ENCODE assay signal across 1 worm cellular context in genomic region chrII:9280048-9280772, ce11.
A peak's percentile ranks its signal among the peaks of the same experiment; 100 is the strongest.
TF ChIP-seq lines count a peak whose summit lies in the region.

Gene gldi-3, minus strand, starts transcription at chrII:9280098.

TF ChIP-seq in whole organism, L4 larva, 104 proteins besides CTCF, POLR2A, EP300 and RAD21 (continued from another document):
- peak; percentile 40 for TF ChIP-seq T20F7.1 (GFP tag; optimal IDR thresholded peaks at IDR 0.05; lab: Kevin White, UChicago)
- TF ChIP-seq nhr-11 (tag; optimal IDR thresholded peaks at IDR 0.05; lab: Kevin White, UChicago), result no peak
- peak; percentile 60 for TF ChIP-seq hlh-11 (tag; optimal IDR thresholded peaks at IDR 0.05; lab: Kevin White, UChicago)
- TF ChIP-seq php-3 (GFP tag; IDR thresholded peaks at IDR 0.05; lab: Robert Waterston, UW), result no peak; the same call in 1 of the 2 replicates
- TF ChIP-seq Y75B8A.6 (GFP tag; IDR thresholded peaks at IDR 0.05; lab: Robert Waterston, UW), result no peak
- no peak for TF ChIP-seq nhr-76 (tag; optimal IDR thresholded peaks at IDR 0.05; lab: Kevin White, UChicago)
- TF ChIP-seq ceh-62 (tag; optimal IDR thresholded peaks at IDR 0.05; lab: Kevin White, UChicago), result no peak
- TF ChIP-seq zfp-3 (GFP tag; conservative IDR thresholded peaks at IDR 0.05; lab: Robert Waterston, UW), result no peak
- no peak for TF ChIP-seq mdl-1 (tag; optimal IDR thresholded peaks at IDR 0.05; lab: Kevin White, UChicago)
- TF ChIP-seq zip-11 (GFP tag; IDR thresholded peaks at IDR 0.05; lab: Robert Waterston, UW), result no peak
- TF ChIP-seq pqm-1 (tag; optimal IDR thresholded peaks at IDR 0.05; lab: Kevin White, UChicago), result peak; percentile 45
- TF ChIP-seq spr-1 (tag; optimal IDR thresholded peaks at IDR 0.05; lab: Kevin White, UChicago), result no peak
- no peak for TF ChIP-seq hif-1 (tag; optimal IDR thresholded peaks at IDR 0.05; lab: Kevin White, UChicago)
- TF ChIP-seq pha-4 (GFP tag; IDR thresholded peaks at IDR 0.05; lab: Robert Waterston, UW), result no peak
- no peak for TF ChIP-seq pha-4 (tag; optimal IDR thresholded peaks at IDR 0.05; lab: Kevin White, UChicago)
- TF ChIP-seq egl-43 (GFP tag; IDR thresholded peaks at IDR 0.05; lab: Robert Waterston, UW), result no peak
- no peak for TF ChIP-seq fos-1 (tag; optimal IDR thresholded peaks at IDR 0.05; lab: Kevin White, UChicago)
- TF ChIP-seq tag-97 (GFP tag; IDR thresholded peaks at IDR 0.05; lab: Robert Waterston, UW), result no peak
- no peak for TF ChIP-seq madf-5 (GFP tag; IDR thresholded peaks at IDR 0.05; lab: Robert Waterston, UW)
- TF ChIP-seq ceh-82 (tag; optimal IDR thresholded peaks at IDR 0.05; lab: Kevin White, UChicago), result no peak
- TF ChIP-seq nhr-6 (tag; optimal IDR thresholded peaks at IDR 0.05; lab: Kevin White, UChicago), result no peak
- TF ChIP-seq aly-2 (tag; optimal IDR thresholded peaks at IDR 0.05; lab: Kevin White, UChicago), result no peak
- no peak for TF ChIP-seq rbr-2 (tag; optimal IDR thresholded peaks at IDR 0.05; lab: Kevin White, UChicago)
- no peak for TF ChIP-seq jun-1 (tag; optimal IDR thresholded peaks at IDR 0.05; lab: Kevin White, UChicago)
- no peak for TF ChIP-seq duxl-1 (tag; optimal IDR thresholded peaks at IDR 0.05; lab: Kevin White, UChicago; ENCODE audit: poor library complexity)
- no peak for TF ChIP-seq mes-2 (tag; optimal IDR thresholded peaks at IDR 0.05; lab: Kevin White, UChicago; ENCODE audit: poor library complexity, severe bottlenecking)
- no peak for TF ChIP-seq dmd-9 (GFP tag; IDR thresholded peaks at IDR 0.05; lab: Robert Waterston, UW)
- TF ChIP-seq lin-1 (GFP tag; IDR thresholded peaks at IDR 0.05; lab: Robert Waterston, UW), result no peak
- TF ChIP-seq ztf-11 (tag; optimal IDR thresholded peaks at IDR 0.05; lab: Kevin White, UChicago), result no peak
- TF ChIP-seq dpl-1 (GFP tag; optimal IDR thresholded peaks at IDR 0.05; lab: Kevin White, UChicago), result no peak
- no peak for TF ChIP-seq Y5F2A.4 (GFP tag; optimal IDR thresholded peaks at IDR 0.05; lab: Kevin White, UChicago)
- no peak for TF ChIP-seq ZK337.2 (GFP tag; IDR thresholded peaks at IDR 0.05; lab: Robert Waterston, UW)
- no peak for TF ChIP-seq madf-9 (GFP tag; conservative IDR thresholded peaks at IDR 0.05; lab: Robert Waterston, UW)
- TF ChIP-seq attf-4 (tag; optimal IDR thresholded peaks at IDR 0.05; lab: Kevin White, UChicago), result no peak
- no peak for TF ChIP-seq F37D6.2 (tag; optimal IDR thresholded peaks at IDR 0.05; lab: Kevin White, UChicago)
- TF ChIP-seq hmg-1.1 (GFP tag; IDR thresholded peaks at IDR 0.05; lab: Robert Waterston, UW), result 0 out of 2 replicates have a peak, but pooled peaks have one; percentile 16
- TF ChIP-seq lir-3 (tag; optimal IDR thresholded peaks at IDR 0.05; lab: Kevin White, UChicago), result no peak
- TF ChIP-seq lim-7 (GFP tag; IDR thresholded peaks at IDR 0.05; lab: Robert Waterston, UW), result no peak
- TF ChIP-seq unc-130 (GFP tag; optimal IDR thresholded peaks at IDR 0.05; lab: Kevin White, UChicago), result no peak
- TF ChIP-seq Y105C5A.15 (GFP tag; IDR thresholded peaks at IDR 0.05; lab: Robert Waterston, UW), result no peak
- no peak for TF ChIP-seq aha-1 (tag; lab: Kevin White, UChicago)
- no peak for TF ChIP-seq hlh-30 (tag; optimal IDR thresholded peaks at IDR 0.05; lab: Kevin White, UChicago; ENCODE audit: insufficient read depth)
- no peak for TF ChIP-seq F49E8.2 (tag; optimal IDR thresholded peaks at IDR 0.05; lab: Kevin White, UChicago; ENCODE audit: borderline replicate concordance)
- no peak for TF ChIP-seq lin-13 (GFP tag; optimal IDR thresholded peaks at IDR 0.05; lab: Kevin White, UChicago)
- no peak for TF ChIP-seq saeg-2 (GFP tag; IDR thresholded peaks at IDR 0.05; lab: Robert Waterston, UW)
- TF ChIP-seq zag-1 (tag; optimal IDR thresholded peaks at IDR 0.05; lab: Kevin White, UChicago), result no peak
- no peak for TF ChIP-seq R02D3.7 (tag; optimal IDR thresholded peaks at IDR 0.05; lab: Kevin White, UChicago)
- TF ChIP-seq tra-1 (GFP tag; IDR thresholded peaks at IDR 0.05; lab: Robert Waterston, UW), result peak; percentile 63; the same call in 1 of the 2 replicates
- TF ChIP-seq fkh-10 (GFP tag; optimal IDR thresholded peaks at IDR 0.05; lab: Kevin White, UChicago), result no peak
- no peak for TF ChIP-seq Y48G9A.11 (GFP tag; IDR thresholded peaks at IDR 0.05; lab: Robert Waterston, UW)
- TF ChIP-seq lin-15B (tag; optimal IDR thresholded peaks at IDR 0.05; lab: Kevin White, UChicago), result no peak
- no peak for TF ChIP-seq daf-16 (GFP tag; optimal IDR thresholded peaks at IDR 0.05; lab: Kevin White, UChicago)
- peak; percentile 71 for TF ChIP-seq daf-16 (tag; optimal IDR thresholded peaks at IDR 0.05; lab: Kevin White, UChicago)
- TF ChIP-seq mxl-2 (GFP tag; conservative IDR thresholded peaks at IDR 0.05; lab: Robert Waterston, UW), result no peak
- no peak for TF ChIP-seq lin-29 (GFP tag; IDR thresholded peaks at IDR 0.05; lab: Robert Waterston, UW)
- no peak for TF ChIP-seq set-16 (GFP tag; IDR thresholded peaks at IDR 0.05; lab: Robert Waterston, UW)
- TF ChIP-seq dmd-6 (GFP tag; IDR thresholded peaks at IDR 0.05; lab: Robert Waterston, UW), result peak; percentile 82
- no peak for TF ChIP-seq ceh-28 (tag; optimal IDR thresholded peaks at IDR 0.05; lab: Kevin White, UChicago)
- TF ChIP-seq sdz-12 (GFP tag; optimal IDR thresholded peaks at IDR 0.05; lab: Kevin White, UChicago), result no peak
- no peak for TF ChIP-seq ceh-20 (GFP tag; IDR thresholded peaks at IDR 0.05; lab: Robert Waterston, UW)
- TF ChIP-seq unc-62 (GFP tag; optimal IDR thresholded peaks at IDR 0.05 in 1 of 2; lab: Kevin White, UChicago), result peak in 1 of 2 experiments; percentile 57
- no peak for TF ChIP-seq unc-62 (tag; optimal IDR thresholded peaks at IDR 0.05; lab: Kevin White, UChicago)
TF ChIP-seq in whole organism, L4 larva: peak in this region for 12.
